Worm (Caenorhabditis elegans) whole organism, mixed stage, embryonic: ENCODE results near the gene F59B2.3.

Source experiments
- ces-1 ChIP-seq: fragments of 150-350 bp; optimal IDR thresholded peaks from 2 replicates; lab custom pipeline; 2014; ENCODE audit warnings: missing biosample characterization, missing genetic modification reagents, missing genetic modification characterization
- cnd-1 ChIP-seq: fragments of 200-800 bp; sonication (Bioruptor generic); optimal IDR thresholded peaks from 2 replicates; lab custom pipeline; 2018; ENCODE audit warnings: mild to moderate bottlenecking, missing genetic modification characterization, missing compliant biosample characterization
- elt-3 ChIP-seq: fragments of 150-350 bp; optimal IDR thresholded peaks from 2 replicates; lab custom pipeline; 2014; ENCODE audit warnings: missing biosample characterization, missing genetic modification characterization
- flh-1 ChIP-seq: fragments of 200-800 bp; sonication (Bioruptor generic); optimal IDR thresholded peaks from 2 replicates; lab custom pipeline; 2018; ENCODE audit warnings: mild to moderate bottlenecking, missing genetic modification characterization, moderate library complexity, missing compliant biosample characterization
- lin-13 ChIP-seq: fragments of 150-350 bp; optimal IDR thresholded peaks from 2 replicates; lab custom pipeline; 2014; ENCODE audit warnings: missing biosample characterization, missing genetic modification characterization
- mep-1 ChIP-seq: fragments of 150-350 bp; optimal IDR thresholded peaks from 2 replicates; lab custom pipeline; 2017; ENCODE audit warnings: missing biosample characterization, missing genetic modification reagents, missing genetic modification characterization, inconsistent platforms
- nhr-12 ChIP-seq: fragments of 150-350 bp; optimal IDR thresholded peaks from 2 replicates; lab custom pipeline; 2014; ENCODE audit warnings: missing biosample characterization, missing genetic modification characterization
- nhr-237 ChIP-seq: fragments of 150-350 bp; optimal IDR thresholded peaks from 2 replicates; lab custom pipeline; 2014; ENCODE audit warnings: missing biosample characterization, missing genetic modification characterization
- nhr-28 ChIP-seq: fragments of 150-350 bp; optimal IDR thresholded peaks from 2 replicates; lab custom pipeline; 2014; ENCODE audit warnings: missing biosample characterization, missing genetic modification characterization
- nhr-76 ChIP-seq: sonication (generic microtip); optimal IDR thresholded peaks from 2 replicates; lab custom pipeline; 2017; ENCODE audit warnings: missing biosample characterization, missing genetic modification characterization
- unc-39 ChIP-seq: fragments of 150-350 bp; optimal IDR thresholded peaks from 2 replicates; lab custom pipeline; 2014; ENCODE audit warnings: missing biosample characterization, missing genetic modification characterization
- zip-8 ChIP-seq: fragments of 150-350 bp; optimal IDR thresholded peaks from 2 replicates; lab custom pipeline; 2014; ENCODE audit warnings: missing biosample characterization, missing genetic modification characterization
- ztf-11 ChIP-seq: fragments of 150-350 bp; optimal IDR thresholded peaks from 2 replicates; lab custom pipeline; 2014; ENCODE audit warnings: missing biosample characterization, missing genetic modification characterization

ce11 chrIII:8988061-8988460 lies 11.5 kb downstream of the F59B2.3 start:
- TF ChIP-seq nhr-76 (tag; lab: Kevin White, UChicago), result no peak
- TF ChIP-seq mep-1 (tag; lab: Kevin White, UChicago), result no peak
- no peak for TF ChIP-seq lin-13
- TF ChIP-seq nhr-28, result no peak
- TF ChIP-seq elt-3 (tag; lab: Kevin White, UChicago), result no peak
- no peak for TF ChIP-seq flh-1
- no peak for TF ChIP-seq ces-1 (GFP tag; lab: Kevin White, UChicago)
- TF ChIP-seq nhr-12, result no peak
- TF ChIP-seq nhr-237 (tag; lab: Kevin White, UChicago), result no peak
- TF ChIP-seq unc-39, result no peak
- TF ChIP-seq cnd-1 (tag; lab: Kevin White, UChicago), result no peak
- TF ChIP-seq zip-8 (tag; lab: Kevin White, UChicago), result no peak
- TF ChIP-seq ztf-11 (tag; lab: Kevin White, UChicago), result no peak
